Fruit fly (Drosophila melanogaster): ENCODE data around the gene CG11381.

CG11381 gene

dm6 chrX:1179865-1180264 lies 23.7 kb upstream of the CG11381 start, which contains the start of gene CG11379:
Gene CG11379, plus strand, starts transcription at chrX:1180165.
- TF ChIP-seq pad (GFP tag; optimal IDR thresholded peaks at IDR 0.05) (no peak), Crg-1 (GFP tag; optimal IDR thresholded peaks at IDR 0.05) (no peak), Clk (GFP tag; optimal IDR thresholded peaks at IDR 0.05) (no peak), bab1 (GFP tag; optimal IDR thresholded peaks at IDR 0.05) (no peak), CG7101 (tag; optimal IDR thresholded peaks at IDR 0.05) (no peak)

DNA sequence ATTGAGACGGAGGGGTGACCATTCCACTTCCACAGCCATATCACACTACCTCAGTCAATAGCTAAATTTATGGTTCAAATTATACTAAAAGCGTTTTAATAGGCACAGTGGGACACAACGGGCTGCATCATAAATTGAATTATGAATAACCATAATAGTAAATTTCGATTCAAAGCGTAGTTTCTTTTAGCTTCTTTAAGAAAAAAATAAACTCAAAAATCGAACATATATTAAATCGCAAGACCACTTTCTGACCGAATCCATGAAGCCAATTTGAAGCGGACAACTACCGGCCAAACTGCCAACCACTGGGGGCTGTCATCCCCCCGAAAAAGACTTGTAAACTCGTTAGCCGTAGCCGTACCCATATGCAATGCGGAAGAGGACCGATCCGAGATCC lies 22.7 kb upstream of the CG11381 start:
- TF ChIP-seq pad (GFP tag; optimal IDR thresholded peaks at IDR 0.05) (no peak), Clk (GFP tag; optimal IDR thresholded peaks at IDR 0.05) (no peak), tj (GFP tag; optimal IDR thresholded peaks at IDR 0.05) (no peak), CG7101 (tag; optimal IDR thresholded peaks at IDR 0.05) (no peak)

- TF ChIP-seq ovo (GFP tag; optimal IDR thresholded peaks at IDR 0.05) (no peak), bab1 (GFP tag; optimal IDR thresholded peaks at IDR 0.05) (no peak), CG12768 (GFP tag; optimal IDR thresholded peaks at IDR 0.05) (no peak), pad (GFP tag; optimal IDR thresholded peaks at IDR 0.05) (no peak), CG11617 (GFP tag; optimal IDR thresholded peaks at IDR 0.05) (no peak), toe (GFP tag; optimal IDR thresholded peaks at IDR 0.05) (no peak), CG7045 (GFP tag; optimal IDR thresholded peaks at IDR 0.05) (no peak), tj (GFP tag; optimal IDR thresholded peaks at IDR 0.05) (no peak), Clk (GFP tag; optimal IDR thresholded peaks at IDR 0.05) (no peak), Mnt (GFP tag; optimal IDR thresholded peaks at IDR 0.05) (no peak), CG14711 (tag; optimal IDR thresholded peaks at IDR 0.05) (no peak), Hr96 (GFP tag; optimal IDR thresholded peaks at IDR 0.05) (no peak), CG7101 (tag; optimal IDR thresholded peaks at IDR 0.05) (no peak), kay (GFP tag; ENCODE audit: borderline replicate concordance) (no peak), Crg-1 (GFP tag; optimal IDR thresholded peaks at IDR 0.05) (no peak), CG5204 (GFP tag; optimal IDR thresholded peaks at IDR 0.05) (no peak), cic (GFP tag; optimal IDR thresholded peaks at IDR 0.05) (no peak), CG1620 (GFP tag; optimal IDR thresholded peaks at IDR 0.05) (no peak), cnc (optimal IDR thresholded peaks at IDR 0.05) (no peak)
These were observed 22.3 kb upstream of the CG11381 start, which contains the start of gene CG14627 for dm6 chrX:1181320-1181719. Gene CG14627, plus strand, starts transcription at chrX:1181620.

DNA sequence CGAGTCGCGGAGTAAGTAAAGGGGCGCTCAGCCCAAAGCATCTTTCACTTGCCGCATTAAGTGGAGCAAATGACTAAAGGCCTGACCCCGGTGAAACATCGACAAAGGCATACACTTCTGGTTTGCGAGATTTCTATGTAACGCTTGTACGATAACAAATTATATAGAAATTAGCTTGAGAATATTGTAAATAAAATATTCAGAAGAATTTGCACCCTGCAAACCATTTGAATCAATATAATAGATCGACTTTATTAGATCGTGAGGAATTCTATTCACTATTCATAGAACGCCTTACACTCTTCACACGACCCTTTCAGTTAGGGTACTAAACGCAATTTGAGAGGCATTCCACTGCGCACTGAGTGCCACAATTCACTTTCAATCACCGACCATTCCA lies 19.8 kb upstream of the CG11381 start:
- TF ChIP-seq Hr96 (GFP tag; optimal IDR thresholded peaks at IDR 0.05): no peak

DNA sequence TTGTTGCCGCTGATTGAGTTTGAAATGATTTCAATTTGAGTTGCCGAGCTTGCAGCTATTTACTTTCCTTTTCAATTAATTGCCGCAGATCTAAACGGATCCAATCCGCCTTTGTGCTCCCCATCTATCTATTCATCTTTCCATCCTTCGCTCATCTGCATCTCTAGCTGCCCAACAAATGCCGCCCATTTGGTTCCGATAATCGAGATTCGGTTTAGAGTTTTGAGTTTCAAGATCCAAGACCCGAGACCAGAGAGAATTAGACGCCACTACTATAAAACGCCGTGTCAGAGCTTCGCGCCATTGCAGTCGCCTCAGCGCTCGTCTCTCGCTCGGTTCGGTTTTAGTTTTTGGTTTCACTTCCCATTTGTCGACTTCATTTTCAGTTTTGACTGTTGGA lies 19.1 kb upstream of the CG11381 start, which contains the start of gene CG14626:
Gene CG14626, plus strand, starts transcription at position 301 of the 400 bp plus-strand sequence.
- TF ChIP-seq CG11617 (GFP tag; optimal IDR thresholded peaks at IDR 0.05) (no peak), CG33017 (tag; optimal IDR thresholded peaks at IDR 0.05) (no peak), cnc (optimal IDR thresholded peaks at IDR 0.05) (no peak), Crg-1 (GFP tag; optimal IDR thresholded peaks at IDR 0.05) (no peak), toe (GFP tag; optimal IDR thresholded peaks at IDR 0.05) (no peak), CG7101 (tag; optimal IDR thresholded peaks at IDR 0.05) (no peak), kay (GFP tag; ENCODE audit: borderline replicate concordance) (no peak)

DNA sequence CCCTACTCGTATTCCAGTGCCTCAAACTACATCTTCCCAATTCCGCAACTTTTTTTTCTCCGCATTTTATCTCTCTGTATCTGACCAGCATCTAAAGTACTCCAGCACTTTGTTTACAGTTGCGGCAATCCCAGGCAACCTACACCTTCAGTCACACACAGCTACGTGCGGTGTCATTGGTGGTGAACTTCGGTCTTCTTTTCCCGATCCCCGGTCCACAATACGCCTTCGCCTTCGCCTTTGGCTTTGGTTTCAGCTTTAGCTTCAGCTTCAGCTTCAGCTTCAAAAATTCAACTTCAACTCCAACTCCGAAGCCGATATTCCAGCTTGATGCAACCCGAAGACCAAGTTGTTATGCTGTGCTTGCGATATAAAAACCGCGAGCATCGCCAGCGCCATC lies 12.6 kb upstream of the CG11381 start, which contains the start of gene CG11380:
Gene CG11380, plus strand, starts transcription at position 301 of the 400 bp plus-strand sequence.
- TF ChIP-seq Clk (GFP tag; optimal IDR thresholded peaks at IDR 0.05) (no peak), tj (GFP tag; optimal IDR thresholded peaks at IDR 0.05) (peak; percentile 41)

- TF ChIP-seq Hr96 (GFP tag; optimal IDR thresholded peaks at IDR 0.05) (no peak), CG5204 (GFP tag; optimal IDR thresholded peaks at IDR 0.05) (no peak), ovo (GFP tag; optimal IDR thresholded peaks at IDR 0.05) (no peak), cic (GFP tag; optimal IDR thresholded peaks at IDR 0.05) (no peak), tj (GFP tag; optimal IDR thresholded peaks at IDR 0.05) (no peak), kay (GFP tag; ENCODE audit: borderline replicate concordance) (no peak), Clk (GFP tag; optimal IDR thresholded peaks at IDR 0.05) (no peak), toe (GFP tag; optimal IDR thresholded peaks at IDR 0.05) (no peak), bab1 (GFP tag; optimal IDR thresholded peaks at IDR 0.05) (no peak), pad (GFP tag; optimal IDR thresholded peaks at IDR 0.05) (no peak), Mnt (GFP tag; optimal IDR thresholded peaks at IDR 0.05) (no peak), CG11617 (GFP tag; optimal IDR thresholded peaks at IDR 0.05) (no peak), CG14711 (tag; optimal IDR thresholded peaks at IDR 0.05) (no peak), cnc (optimal IDR thresholded peaks at IDR 0.05) (no peak), CG7101 (tag; optimal IDR thresholded peaks at IDR 0.05) (no peak), CG7045 (GFP tag; optimal IDR thresholded peaks at IDR 0.05) (no peak), Crg-1 (GFP tag; optimal IDR thresholded peaks at IDR 0.05) (no peak), CG1620 (GFP tag; optimal IDR thresholded peaks at IDR 0.05) (no peak), CG33017 (tag; optimal IDR thresholded peaks at IDR 0.05) (no peak)
These were observed 5.7 kb upstream of the CG11381 start for dm6 chrX:1197862-1198261.

DNA sequence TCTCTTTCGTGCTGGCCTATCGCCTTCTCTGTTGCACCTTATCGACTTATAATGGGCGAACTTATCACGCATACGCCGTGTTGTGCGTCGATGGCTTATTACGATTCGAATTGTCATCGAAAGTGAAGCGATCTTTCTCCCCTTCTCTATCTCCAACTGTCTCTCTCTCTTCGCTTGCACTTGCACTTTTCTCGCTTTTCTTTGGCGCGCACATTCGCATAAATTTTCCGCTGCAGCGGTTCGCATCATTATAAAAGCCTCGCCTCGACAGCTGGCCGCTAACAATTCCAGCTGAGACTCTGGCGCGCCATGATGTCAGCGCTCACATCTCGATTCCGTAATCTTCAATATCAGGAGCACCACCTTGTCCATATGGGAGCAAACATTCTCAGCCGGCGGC lies 4.3 kb upstream of the CG11381 start, which contains the start of gene CG14625:
Gene CG14625, plus strand, starts transcription at position 301 of the 400 bp plus-strand sequence.
- TF ChIP-seq CG33017 (tag; optimal IDR thresholded peaks at IDR 0.05) (no peak), ovo (GFP tag; optimal IDR thresholded peaks at IDR 0.05) (no peak), CG7045 (GFP tag; optimal IDR thresholded peaks at IDR 0.05) (no peak), pad (GFP tag; optimal IDR thresholded peaks at IDR 0.05) (no peak), CG7101 (tag; optimal IDR thresholded peaks at IDR 0.05) (no peak), Crg-1 (GFP tag; optimal IDR thresholded peaks at IDR 0.05) (no peak), Clk (GFP tag; optimal IDR thresholded peaks at IDR 0.05) (no peak)

All from whole organism, adult.